Fruit fly (Drosophila melanogaster): ENCODE results near the gene CG10674.

The CG10674 gene

DNA sequence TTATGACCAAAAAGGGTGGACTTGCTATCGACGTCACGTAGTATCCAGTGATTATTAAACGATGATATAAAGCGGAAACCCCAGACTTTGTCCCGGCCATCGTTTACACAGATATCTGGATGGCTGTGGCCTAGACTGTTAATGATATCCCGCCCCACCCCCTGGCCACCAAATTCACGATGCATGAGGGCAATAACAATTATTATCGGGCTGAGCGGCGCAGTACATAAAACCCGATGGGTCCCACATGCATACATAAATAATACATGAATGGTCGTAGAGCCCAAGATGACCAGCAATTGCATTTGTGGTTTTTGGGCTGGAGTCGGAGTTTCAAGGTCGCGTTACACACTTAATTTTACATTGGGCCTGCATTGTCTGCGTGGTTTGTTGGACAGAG, 8.5 kb downstream of the CG10674 start:
- TF ChIP-seq CG8478 (optimal IDR thresholded peaks at IDR 0.05) (no peak), EcR (GFP tag; optimal IDR thresholded peaks at IDR 0.05) (no peak), pan (optimal IDR thresholded peaks at IDR 0.05) (no peak), usp (GFP tag; optimal IDR thresholded peaks at IDR 0.05) (no peak), Dll (optimal IDR thresholded peaks at IDR 0.05) (no peak), psq (optimal IDR thresholded peaks at IDR 0.05) (no peak)

DNA sequence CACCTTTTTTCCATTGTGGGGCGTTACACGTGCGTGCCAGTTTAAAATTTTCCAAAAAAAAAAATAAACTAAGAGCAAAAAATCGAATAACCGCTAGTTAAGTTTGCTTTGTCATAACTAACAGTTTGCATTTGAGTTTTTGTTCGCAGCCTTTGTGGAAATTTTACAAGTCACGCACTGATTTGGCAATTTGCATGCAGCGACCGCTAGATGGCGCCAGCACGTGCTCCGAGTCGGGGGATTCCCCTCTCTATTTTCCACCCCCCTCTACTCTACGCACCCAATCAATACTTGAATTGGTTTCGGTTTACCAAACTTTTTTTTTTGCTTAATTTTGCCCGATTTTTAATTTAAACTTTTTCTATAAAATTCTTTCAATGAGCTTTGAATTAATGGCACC, 10.9 kb downstream of the CG10674 start:
- no peak for TF ChIP-seq psq (optimal IDR thresholded peaks at IDR 0.05)
- no peak for TF ChIP-seq CG8478 (optimal IDR thresholded peaks at IDR 0.05)
- TF ChIP-seq usp (GFP tag; optimal IDR thresholded peaks at IDR 0.05): no peak
- TF ChIP-seq Dll (optimal IDR thresholded peaks at IDR 0.05): no peak
- no peak for TF ChIP-seq pan (optimal IDR thresholded peaks at IDR 0.05)
- TF ChIP-seq EcR (GFP tag; optimal IDR thresholded peaks at IDR 0.05): no peak

DNA sequence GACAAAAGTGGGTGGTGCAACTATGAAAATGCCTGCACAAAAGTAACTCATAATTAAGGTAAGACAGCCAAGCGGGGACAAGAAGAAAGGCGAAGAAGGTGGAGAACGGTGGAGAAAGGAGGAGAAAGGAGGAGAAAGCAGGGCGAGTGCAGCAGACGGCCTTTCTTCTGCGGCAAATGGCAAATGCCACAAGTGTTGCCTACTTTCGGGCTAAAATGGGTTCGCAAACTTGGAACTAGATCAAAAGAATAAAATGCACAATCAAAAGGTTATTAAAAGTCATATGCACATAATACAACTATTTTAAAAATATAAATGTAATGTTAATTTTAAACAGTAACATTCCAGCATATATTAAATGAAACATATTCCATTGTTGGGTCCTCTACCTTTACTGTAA, 34.0 kb downstream of the CG10674 start:
- no peak for TF ChIP-seq CG8478 (optimal IDR thresholded peaks at IDR 0.05)
- TF ChIP-seq usp (GFP tag; optimal IDR thresholded peaks at IDR 0.05): no peak
- TF ChIP-seq Dll (optimal IDR thresholded peaks at IDR 0.05): no peak
- TF ChIP-seq EcR (GFP tag; optimal IDR thresholded peaks at IDR 0.05): no peak
- TF ChIP-seq pan (optimal IDR thresholded peaks at IDR 0.05): no peak

DNA sequence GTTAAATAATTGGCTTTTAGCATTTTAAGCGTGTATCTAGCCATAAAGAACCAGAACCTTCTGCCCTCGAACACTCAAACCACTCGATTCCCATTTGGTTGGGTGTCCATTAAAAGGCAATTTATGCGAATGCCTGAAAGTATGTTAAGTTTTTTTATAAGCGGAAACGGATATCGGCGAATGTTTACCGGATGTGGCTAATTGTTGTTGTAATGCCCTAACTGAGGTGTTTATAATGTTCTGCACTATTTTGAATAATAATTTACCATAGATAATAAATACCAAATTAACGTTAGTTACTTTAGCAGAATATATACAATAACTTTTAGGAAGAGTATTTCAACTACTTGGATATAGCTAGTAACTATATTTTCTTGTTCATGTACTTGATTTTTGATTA, 39.4 kb downstream of the CG10674 start:
- TF ChIP-seq Dll (optimal IDR thresholded peaks at IDR 0.05): no peak
- no peak for TF ChIP-seq pan (optimal IDR thresholded peaks at IDR 0.05)
- TF ChIP-seq CG8478 (optimal IDR thresholded peaks at IDR 0.05): no peak
- TF ChIP-seq psq (optimal IDR thresholded peaks at IDR 0.05): no peak
- no peak for TF ChIP-seq usp (GFP tag; optimal IDR thresholded peaks at IDR 0.05)
- TF ChIP-seq EcR (GFP tag; optimal IDR thresholded peaks at IDR 0.05): no peak

Measured in whole organism.